Fruit fly (Drosophila melanogaster) whole organism, prepupa: Measurements from ENCODE around the gene CG14194.

Experiments
- CG10631 ChIP-seq: fragments of 200-800 bp; sonication (Bioruptor generic); optimal IDR thresholded peaks from 2 replicates; lab custom pipeline; 2016; ENCODE audit warnings: missing biosample characterization, missing genetic modification characterization
- CG11294 ChIP-seq: fragments of 200-800 bp; sonication (Bioruptor generic); IDR thresholded peaks from 2 replicates; pipeline ENCODE4 v1.3.6; 2022; ENCODE audit warnings: missing biosample characterization, missing genetic modification characterization
- CG11762 ChIP-seq: fragments of 200-800 bp; sonication (Bioruptor generic); optimal IDR thresholded peaks from 3 replicates; lab custom pipeline; 2016; ENCODE audit warnings: missing biosample characterization, missing genetic modification characterization; ENCODE audit not compliant: insufficient read depth
- CG11902 ChIP-seq: fragments of 200-800 bp; sonication (Bioruptor generic); optimal IDR thresholded peaks from 3 replicates; lab custom pipeline; 2016; ENCODE audit warnings: missing biosample characterization, missing genetic modification characterization
- CG16779 ChIP-seq: fragments of 200-800 bp; sonication (Bioruptor generic); optimal IDR thresholded peaks from 3 replicates; lab custom pipeline; 2017; ENCODE audit warnings: missing biosample characterization, mild to moderate bottlenecking, missing genetic modification characterization
- CG3032 ChIP-seq: fragments of 200-800 bp; optimal IDR thresholded peaks from 2 replicates; lab custom pipeline; 2019; ENCODE audit warnings: missing biosample characterization, mild to moderate bottlenecking, missing genetic modification characterization, moderate library complexity
- CG32006 ChIP-seq: fragments of 200-800 bp; sonication (Bioruptor generic); optimal IDR thresholded peaks from 3 replicates; lab custom pipeline; 2017; ENCODE audit warnings: missing biosample characterization, mild to moderate bottlenecking, missing genetic modification characterization
- CG34406 ChIP-seq: fragments of 200-800 bp; sonication (Bioruptor generic); optimal IDR thresholded peaks from 3 replicates; lab custom pipeline; 2016; ENCODE audit warnings: missing biosample characterization, missing genetic modification characterization
- CG4318 ChIP-seq: fragments of 200-800 bp; sonication (Bioruptor generic); optimal IDR thresholded peaks from 3 replicates; lab custom pipeline; 2017; ENCODE audit warnings: missing biosample characterization, mild to moderate bottlenecking, missing genetic modification characterization
- CG6163 ChIP-seq: fragments of 200-800 bp; sonication (Bioruptor generic); IDR thresholded peaks from 3 replicates; pipeline ENCODE4 v1.3.6; 2022; ENCODE audit warnings: missing biosample characterization, missing genetic modification characterization
- CG8119 ChIP-seq: fragments of 200-800 bp; sonication (Bioruptor generic); IDR thresholded peaks from 3 replicates; pipeline ENCODE4 v1.3.6; 2022; ENCODE audit warnings: missing biosample characterization, missing genetic modification characterization
- CG8319 ChIP-seq: fragments of 200-800 bp; sonication (Bioruptor generic); optimal IDR thresholded peaks from 3 replicates; lab custom pipeline; 2016; ENCODE audit warnings: missing biosample characterization, missing genetic modification characterization
- CG8632 ChIP-seq: fragments of 200-800 bp; sonication (Bioruptor generic); optimal IDR thresholded peaks from 3 replicates; lab custom pipeline; 2016; ENCODE audit warnings: missing biosample characterization, missing genetic modification characterization
- Eip75B ChIP-seq: fragments of 200-800 bp; sonication (Bioruptor generic); optimal IDR thresholded peaks from 3 replicates; lab custom pipeline; 2016; ENCODE audit warnings: missing biosample characterization, missing genetic modification characterization
- Eip78C ChIP-seq: fragments of 200-800 bp; sonication (Bioruptor generic); peaks from one replicate; lab custom pipeline; 2016; ENCODE audit warnings: missing biosample characterization, missing genetic modification characterization
- Eip93F ChIP-seq: fragments of 200-800 bp; sonication (Bioruptor generic); optimal IDR thresholded peaks from 2 replicates; lab custom pipeline; 2016; ENCODE audit warnings: missing biosample characterization, mild to moderate bottlenecking, missing genetic modification characterization
- Ets21C ChIP-seq: fragments of 200-800 bp; sonication (Bioruptor generic); optimal IDR thresholded peaks from 3 replicates; lab custom pipeline; 2016; ENCODE audit warnings: missing biosample characterization, missing genetic modification characterization
- Hr39 ChIP-seq: fragments of 200-800 bp; sonication (Bioruptor generic); optimal IDR thresholded peaks from 2 replicates; lab custom pipeline; 2016; ENCODE audit warnings: missing biosample characterization, missing genetic modification characterization
- Hr4 ChIP-seq: fragments of 200-800 bp; sonication (Bioruptor generic); optimal IDR thresholded peaks from 3 replicates; lab custom pipeline; 2016; ENCODE audit warnings: missing biosample characterization, missing genetic modification characterization
- Lpt ChIP-seq: fragments of 200-800 bp; sonication (Bioruptor generic); optimal IDR thresholded peaks from 3 replicates; lab custom pipeline; 2016; ENCODE audit warnings: missing biosample characterization, missing genetic modification characterization
- OdsH ChIP-seq: fragments of 200-800 bp; sonication (Bioruptor generic); optimal IDR thresholded peaks from 3 replicates; lab custom pipeline; 2016; ENCODE audit warnings: missing biosample characterization, missing genetic modification characterization
- Sox102F ChIP-seq: fragments of 200-800 bp; sonication (Bioruptor generic); optimal IDR thresholded peaks from 2 replicates; lab custom pipeline; 2016; ENCODE audit warnings: missing biosample characterization, mild to moderate bottlenecking, missing genetic modification characterization
- Sox14 ChIP-seq: fragments of 200-800 bp; sonication (Bioruptor generic); optimal IDR thresholded peaks from 3 replicates; lab custom pipeline; 2016; ENCODE audit warnings: missing biosample characterization, missing genetic modification characterization
- achi ChIP-seq: fragments of 200-800 bp; sonication (Bioruptor generic); optimal IDR thresholded peaks from 3 replicates; lab custom pipeline; 2016; ENCODE audit warnings: missing biosample characterization, missing genetic modification characterization
- acj6 ChIP-seq: fragments of 200-800 bp; sonication (Bioruptor generic); optimal IDR thresholded peaks from 3 replicates; lab custom pipeline; 2016; ENCODE audit warnings: missing biosample characterization, missing genetic modification characterization
- cyc ChIP-seq: fragments of 200-800 bp; sonication (Bioruptor generic); optimal IDR thresholded peaks from 3 replicates; lab custom pipeline; 2016; ENCODE audit warnings: missing biosample characterization, missing genetic modification characterization
- eg ChIP-seq: fragments of 200-800 bp; sonication (Bioruptor generic); IDR thresholded peaks from 3 replicates; pipeline ENCODE4 v1.3.6; 2022; ENCODE audit warnings: missing biosample characterization, missing genetic modification characterization
- esn ChIP-seq: fragments of 200-800 bp; sonication (Bioruptor generic); optimal IDR thresholded peaks from 2 replicates; lab custom pipeline; 2016; ENCODE audit warnings: missing biosample characterization, mild to moderate bottlenecking, missing genetic modification characterization, moderate library complexity
- fd59A ChIP-seq: fragments of 200-800 bp; sonication (Bioruptor generic); optimal IDR thresholded peaks from 2 replicates; lab custom pipeline; 2017; ENCODE audit warnings: missing biosample characterization, mild to moderate bottlenecking, missing genetic modification characterization, missing genetic modification reagents
- fd85E ChIP-seq: fragments of 200-800 bp; sonication (Bioruptor generic); optimal IDR thresholded peaks from 3 replicates; lab custom pipeline; 2016; ENCODE audit warnings: missing biosample characterization, missing genetic modification characterization
- lz ChIP-seq: fragments of 200-800 bp; sonication (Bioruptor generic); optimal IDR thresholded peaks from 3 replicates; lab custom pipeline; 2016; ENCODE audit warnings: missing biosample characterization, missing genetic modification characterization
- net ChIP-seq: fragments of 200-800 bp; sonication (Bioruptor generic); optimal IDR thresholded peaks from 3 replicates; lab custom pipeline; 2016; ENCODE audit warnings: missing biosample characterization, missing genetic modification characterization
- pdm3 ChIP-seq: fragments of 200-800 bp; sonication (Bioruptor generic); optimal IDR thresholded peaks from 3 replicates; lab custom pipeline; 2016; ENCODE audit warnings: missing biosample characterization, missing genetic modification characterization
- spab ChIP-seq: fragments of 200-800 bp; sonication (Bioruptor generic); optimal IDR thresholded peaks from 2 replicates; lab custom pipeline; 2017; ENCODE audit warnings: missing biosample characterization, mild to moderate bottlenecking, missing genetic modification characterization, missing genetic modification reagents
- ss ChIP-seq, 2 experiments: fragments of 200-800 bp; sonication (Bioruptor generic); optimal IDR thresholded peaks; 2 replicates in 1 of 2; 3 replicates in 1 of 2; lab custom pipeline; 2017 to 2018; ENCODE audit warnings: mild to moderate bottlenecking in 2 of 2, missing biosample characterization in 2 of 2, missing genetic modification characterization in 2 of 2, moderate library complexity in 1 of 2
- svp ChIP-seq: fragments of 200-800 bp; sonication (Bioruptor generic); peaks from one replicate; lab custom pipeline; 2016; ENCODE audit warnings: missing biosample characterization, missing genetic modification characterization
- topi ChIP-seq: fragments of 200-800 bp; sonication (Bioruptor generic); optimal IDR thresholded peaks from 3 replicates; lab custom pipeline; 2016; ENCODE audit warnings: missing biosample characterization, missing genetic modification characterization

CG14194 gene

dm6 chrX:19229855-19230433 is 36.6 kb downstream of the CG14194 start (continued):
- TF ChIP-seq pdm3 (GFP tag; lab: Kevin White, UChicago): peak; percentile 72
- peak; percentile 75 for TF ChIP-seq topi (GFP tag; lab: Kevin White, UChicago)
- no peak for TF ChIP-seq CG16779 (tag; lab: Kevin White, UChicago)
- peak; percentile 65 for TF ChIP-seq Hr4 (GFP tag; lab: Kevin White, UChicago)
- peak; percentile 75 for TF ChIP-seq esn
- peak; percentile 26 for TF ChIP-seq spab
- TF ChIP-seq eg: peak; percentile 48; the same call in 1 of the 3 replicates
- peak; percentile 57 for TF ChIP-seq fd59A
- TF ChIP-seq CG11294 (GFP tag; lab: Robert Waterston, UW): no peak
- peak; percentile 70 for TF ChIP-seq CG10631 (GFP tag; lab: Kevin White, UChicago)
- TF ChIP-seq lz: peak; percentile 66
- peak; percentile 74 for TF ChIP-seq CG34406 (GFP tag; lab: Kevin White, UChicago)
- TF ChIP-seq achi: peak; percentile 69
- peak; percentile 56 for TF ChIP-seq CG8632 (GFP tag; lab: Kevin White, UChicago)
- peak; percentile 67 for TF ChIP-seq Eip75B
- peak; percentile 16 for TF ChIP-seq fd85E
- TF ChIP-seq CG6163: peak; percentile 37; the same call in 2 of the 3 replicates
- TF ChIP-seq Eip78C (GFP tag; lab: Kevin White, UChicago): peak; percentile 95
- peak; percentile 68 for TF ChIP-seq net (GFP tag; lab: Kevin White, UChicago)
- peak; percentile 76 for TF ChIP-seq CG8119 (GFP tag; lab: Robert Waterston, UW)
- TF ChIP-seq Sox14 (GFP tag; lab: Kevin White, UChicago): peak; percentile 68
- TF ChIP-seq CG11902: peak; percentile 55
- TF ChIP-seq ss (GFP tag; optimal IDR thresholded peaks at IDR 0.05; lab: Kevin White, UChicago): peak in 1 of 2 experiments; percentile 48
- TF ChIP-seq CG32006 (GFP tag; lab: Kevin White, UChicago): peak; percentile 90
- TF ChIP-seq CG4318 (GFP tag; lab: Kevin White, UChicago): peak; percentile 75
- TF ChIP-seq Ets21C (GFP tag; lab: Kevin White, UChicago): no peak
- peak; percentile 52 for TF ChIP-seq CG8319
- peak; percentile 70 for TF ChIP-seq Sox102F (GFP tag; lab: Kevin White, UChicago)
- TF ChIP-seq CG11762 (GFP tag; lab: Kevin White, UChicago): peak; percentile 65
- peak; percentile 33 for TF ChIP-seq Hr39
- peak; percentile 64 for TF ChIP-seq cyc
- peak; percentile 72 for TF ChIP-seq OdsH (GFP tag; lab: Kevin White, UChicago)
- TF ChIP-seq acj6: peak; percentile 70

dm6 chrX:19238613-19239012 is 45.3 kb downstream of the CG14194 start:
- no peak for TF ChIP-seq Eip75B
- TF ChIP-seq svp (GFP tag; lab: Kevin White, UChicago): peak; percentile 91
- TF ChIP-seq, all 60 proteins: peak for 1

dm6 chrX:19239365-19239764 is 46.0 kb downstream of the CG14194 start:
- TF ChIP-seq CG32006 (GFP tag; lab: Kevin White, UChicago): no peak
- TF ChIP-seq esn: no peak
- TF ChIP-seq Lpt (GFP tag; lab: Kevin White, UChicago): no peak
- no peak for TF ChIP-seq Sox102F (GFP tag; lab: Kevin White, UChicago)
- no peak for TF ChIP-seq Eip75B
- TF ChIP-seq CG8119 (GFP tag; lab: Robert Waterston, UW): no peak
- TF ChIP-seq CG3032: no peak
- TF ChIP-seq ss (GFP tag; optimal IDR thresholded peaks at IDR 0.05; lab: Kevin White, UChicago): no peak
- no peak for TF ChIP-seq Eip93F (GFP tag; lab: Kevin White, UChicago)
- no peak for TF ChIP-seq CG34406 (GFP tag; lab: Kevin White, UChicago)
